Fruit fly (Drosophila melanogaster) whole organism, prepupa: ENCODE results near the gene Unr.

ENCODE experiments used
- Blimp-1 ChIP-seq: fragments of 200-800 bp; sonication (Bioruptor generic); optimal IDR thresholded peaks from 3 replicates; lab custom pipeline; 2017; ENCODE audit warnings: missing biosample characterization, missing genetic modification characterization, mild to moderate bottlenecking, moderate library complexity, missing genetic modification reagents
- CG10631 ChIP-seq: fragments of 200-800 bp; sonication (Bioruptor generic); optimal IDR thresholded peaks from 2 replicates; lab custom pipeline; 2016; ENCODE audit warnings: missing biosample characterization, missing genetic modification characterization
- CG10669 ChIP-seq: fragments of 200-800 bp; sonication (Bioruptor generic); optimal IDR thresholded peaks from 3 replicates; lab custom pipeline; 2018; ENCODE audit warnings: missing biosample characterization, mild to moderate bottlenecking, missing genetic modification characterization, moderate library complexity
- CG11294 ChIP-seq: fragments of 200-800 bp; sonication (Bioruptor generic); IDR thresholded peaks from 2 replicates; pipeline ENCODE4 v1.3.6; 2022; ENCODE audit warnings: missing biosample characterization, missing genetic modification characterization
- CG1621 ChIP-seq: fragments of 200-800 bp; sonication (Bioruptor generic); optimal IDR thresholded peaks from 3 replicates; lab custom pipeline; 2018; ENCODE audit warnings: missing biosample characterization, mild to moderate bottlenecking, missing genetic modification characterization
- CG16779 ChIP-seq: fragments of 200-800 bp; sonication (Bioruptor generic); optimal IDR thresholded peaks from 3 replicates; lab custom pipeline; 2017; ENCODE audit warnings: missing biosample characterization, mild to moderate bottlenecking, missing genetic modification characterization
- CG31627 ChIP-seq: fragments of 200-800 bp; sonication (Bioruptor generic); optimal IDR thresholded peaks from 3 replicates; lab custom pipeline; 2016; ENCODE audit warnings: missing biosample characterization, missing genetic modification characterization
- CG32006 ChIP-seq: fragments of 200-800 bp; sonication (Bioruptor generic); optimal IDR thresholded peaks from 3 replicates; lab custom pipeline; 2017; ENCODE audit warnings: missing biosample characterization, mild to moderate bottlenecking, missing genetic modification characterization
- CG3919 ChIP-seq: fragments of 200-800 bp; sonication (Bioruptor generic); optimal IDR thresholded peaks from 3 replicates; lab custom pipeline; 2016; ENCODE audit warnings: missing biosample characterization, missing genetic modification characterization
- CG4318 ChIP-seq: fragments of 200-800 bp; sonication (Bioruptor generic); optimal IDR thresholded peaks from 3 replicates; lab custom pipeline; 2017; ENCODE audit warnings: missing biosample characterization, mild to moderate bottlenecking, missing genetic modification characterization
- CG6163 ChIP-seq: fragments of 200-800 bp; sonication (Bioruptor generic); IDR thresholded peaks from 3 replicates; pipeline ENCODE4 v1.3.6; 2022; ENCODE audit warnings: missing biosample characterization, missing genetic modification characterization
- CG6276 ChIP-seq: fragments of 200-800 bp; sonication (Bioruptor generic); optimal IDR thresholded peaks from 2 replicates; lab custom pipeline; 2017; ENCODE audit warnings: missing biosample characterization, mild to moderate bottlenecking, missing genetic modification characterization
- CG6808 ChIP-seq: fragments of 200-800 bp; sonication (Bioruptor generic); optimal IDR thresholded peaks from 3 replicates; lab custom pipeline; 2017; ENCODE audit warnings: missing biosample characterization, missing genetic modification characterization, mild to moderate bottlenecking, moderate library complexity, missing genetic modification reagents
- CG6854 ChIP-seq: fragments of 200-800 bp; sonication (Bioruptor generic); optimal IDR thresholded peaks from 2 replicates; lab custom pipeline; 2017; ENCODE audit warnings: missing biosample characterization, mild to moderate bottlenecking, missing genetic modification characterization
- CG7368 ChIP-seq: fragments of 200-800 bp; sonication (Bioruptor generic); optimal IDR thresholded peaks from 3 replicates; lab custom pipeline; 2016; ENCODE audit warnings: missing biosample characterization, missing genetic modification characterization
- CG8119 ChIP-seq: fragments of 200-800 bp; sonication (Bioruptor generic); IDR thresholded peaks from 3 replicates; pipeline ENCODE4 v1.3.6; 2022; ENCODE audit warnings: missing biosample characterization, missing genetic modification characterization
- CG8319 ChIP-seq: fragments of 200-800 bp; sonication (Bioruptor generic); optimal IDR thresholded peaks from 3 replicates; lab custom pipeline; 2016; ENCODE audit warnings: missing biosample characterization, missing genetic modification characterization
- CG8632 ChIP-seq: fragments of 200-800 bp; sonication (Bioruptor generic); optimal IDR thresholded peaks from 3 replicates; lab custom pipeline; 2016; ENCODE audit warnings: missing biosample characterization, missing genetic modification characterization
- Eip75B ChIP-seq: fragments of 200-800 bp; sonication (Bioruptor generic); optimal IDR thresholded peaks from 3 replicates; lab custom pipeline; 2016; ENCODE audit warnings: missing biosample characterization, missing genetic modification characterization
- Eip78C ChIP-seq: fragments of 200-800 bp; sonication (Bioruptor generic); peaks from one replicate; lab custom pipeline; 2016; ENCODE audit warnings: missing biosample characterization, missing genetic modification characterization
- Eip93F ChIP-seq: fragments of 200-800 bp; sonication (Bioruptor generic); optimal IDR thresholded peaks from 2 replicates; lab custom pipeline; 2016; ENCODE audit warnings: missing biosample characterization, mild to moderate bottlenecking, missing genetic modification characterization
- Ets21C ChIP-seq: fragments of 200-800 bp; sonication (Bioruptor generic); optimal IDR thresholded peaks from 3 replicates; lab custom pipeline; 2016; ENCODE audit warnings: missing biosample characterization, missing genetic modification characterization
- Ets96B ChIP-seq: fragments of 200-800 bp; optimal IDR thresholded peaks from 2 replicates; lab custom pipeline; 2019; ENCODE audit warnings: missing biosample characterization, mild to moderate bottlenecking, missing genetic modification characterization, moderate library complexity
- Hr38 ChIP-seq: sonication (Bioruptor generic); optimal IDR thresholded peaks from 2 replicates; lab custom pipeline; 2016; ENCODE audit warnings: missing biosample characterization, missing genetic modification characterization
- Hr39 ChIP-seq: fragments of 200-800 bp; sonication (Bioruptor generic); optimal IDR thresholded peaks from 2 replicates; lab custom pipeline; 2016; ENCODE audit warnings: missing biosample characterization, missing genetic modification characterization
- Hr4 ChIP-seq: fragments of 200-800 bp; sonication (Bioruptor generic); optimal IDR thresholded peaks from 3 replicates; lab custom pipeline; 2016; ENCODE audit warnings: missing biosample characterization, missing genetic modification characterization
- Lpt ChIP-seq: fragments of 200-800 bp; sonication (Bioruptor generic); optimal IDR thresholded peaks from 3 replicates; lab custom pipeline; 2016; ENCODE audit warnings: missing biosample characterization, missing genetic modification characterization
- Met ChIP-seq: fragments of 200-800 bp; sonication (Bioruptor generic); optimal IDR thresholded peaks from 3 replicates; lab custom pipeline; 2016; ENCODE audit warnings: missing biosample characterization, missing genetic modification characterization
- Smox ChIP-seq: fragments of 200-800 bp; sonication (Bioruptor generic); optimal IDR thresholded peaks from 3 replicates; lab custom pipeline; 2016; ENCODE audit warnings: missing biosample characterization, missing genetic modification characterization
- Sox14 ChIP-seq: fragments of 200-800 bp; sonication (Bioruptor generic); optimal IDR thresholded peaks from 3 replicates; lab custom pipeline; 2016; ENCODE audit warnings: missing biosample characterization, missing genetic modification characterization
- Sox15 ChIP-seq: fragments of 200-800 bp; sonication (Bioruptor generic); optimal IDR thresholded peaks from 3 replicates; lab custom pipeline; 2016; ENCODE audit warnings: missing biosample characterization, missing genetic modification characterization
- acj6 ChIP-seq: fragments of 200-800 bp; sonication (Bioruptor generic); optimal IDR thresholded peaks from 3 replicates; lab custom pipeline; 2016; ENCODE audit warnings: missing biosample characterization, missing genetic modification characterization
- cyc ChIP-seq: fragments of 200-800 bp; sonication (Bioruptor generic); optimal IDR thresholded peaks from 3 replicates; lab custom pipeline; 2016; ENCODE audit warnings: missing biosample characterization, missing genetic modification characterization
- dac ChIP-seq: fragments of 200-800 bp; sonication (Bioruptor generic); optimal IDR thresholded peaks from 2 replicates; lab custom pipeline; 2017; ENCODE audit warnings: missing biosample characterization, mild to moderate bottlenecking, missing genetic modification characterization
- dsx ChIP-seq: fragments of 200-800 bp; optimal IDR thresholded peaks from 3 replicates; lab custom pipeline; 2019; ENCODE audit warnings: missing biosample characterization, mild to moderate bottlenecking, missing genetic modification characterization, moderate library complexity; ENCODE audit not compliant: poor library complexity, severe bottlenecking
- eg ChIP-seq: fragments of 200-800 bp; sonication (Bioruptor generic); IDR thresholded peaks from 3 replicates; pipeline ENCODE4 v1.3.6; 2022; ENCODE audit warnings: missing biosample characterization, missing genetic modification characterization
- esn ChIP-seq: fragments of 200-800 bp; sonication (Bioruptor generic); optimal IDR thresholded peaks from 2 replicates; lab custom pipeline; 2016; ENCODE audit warnings: missing biosample characterization, mild to moderate bottlenecking, missing genetic modification characterization, moderate library complexity
- lz ChIP-seq: fragments of 200-800 bp; sonication (Bioruptor generic); optimal IDR thresholded peaks from 3 replicates; lab custom pipeline; 2016; ENCODE audit warnings: missing biosample characterization, missing genetic modification characterization
- net ChIP-seq: fragments of 200-800 bp; sonication (Bioruptor generic); optimal IDR thresholded peaks from 3 replicates; lab custom pipeline; 2016; ENCODE audit warnings: missing biosample characterization, missing genetic modification characterization
- pdm3 ChIP-seq: fragments of 200-800 bp; sonication (Bioruptor generic); optimal IDR thresholded peaks from 3 replicates; lab custom pipeline; 2016; ENCODE audit warnings: missing biosample characterization, missing genetic modification characterization
- spab ChIP-seq: fragments of 200-800 bp; sonication (Bioruptor generic); optimal IDR thresholded peaks from 2 replicates; lab custom pipeline; 2017; ENCODE audit warnings: missing biosample characterization, mild to moderate bottlenecking, missing genetic modification characterization, missing genetic modification reagents
- ss ChIP-seq, 2 experiments: fragments of 200-800 bp; sonication (Bioruptor generic); optimal IDR thresholded peaks; 2 replicates in 1 of 2; 3 replicates in 1 of 2; lab custom pipeline; 2017 to 2018; ENCODE audit warnings: mild to moderate bottlenecking in 2 of 2, missing biosample characterization in 2 of 2, missing genetic modification characterization in 2 of 2, moderate library complexity in 1 of 2
- svp ChIP-seq: fragments of 200-800 bp; sonication (Bioruptor generic); peaks from one replicate; lab custom pipeline; 2016; ENCODE audit warnings: missing biosample characterization, missing genetic modification characterization
- topi ChIP-seq: fragments of 200-800 bp; sonication (Bioruptor generic); optimal IDR thresholded peaks from 3 replicates; lab custom pipeline; 2016; ENCODE audit warnings: missing biosample characterization, missing genetic modification characterization
- vri ChIP-seq: fragments of 200-800 bp; sonication (Bioruptor generic); optimal IDR thresholded peaks from 3 replicates; lab custom pipeline; 2016; ENCODE audit warnings: missing biosample characterization, mild to moderate bottlenecking, missing genetic modification characterization

The Unr gene

dm6 chr3L:8398763-8399445, 43.3 kb downstream of the Unr start (continued):
- no peak for TF ChIP-seq Ets96B (tag; lab: Kevin White, UChicago)
- peak; percentile 66 for TF ChIP-seq CG1621 (tag; lab: Kevin White, UChicago)
- TF ChIP-seq CG6808 (GFP tag; lab: Kevin White, UChicago): no peak
- peak; percentile 60 for TF ChIP-seq CG6854 (GFP tag; lab: Kevin White, UChicago)
- no peak for TF ChIP-seq CG7368 (GFP tag; lab: Kevin White, UChicago)
- no peak for TF ChIP-seq topi
- TF ChIP-seq Blimp-1 (GFP tag; lab: Kevin White, UChicago): peak; percentile 68
- peak; percentile 70 for TF ChIP-seq Sox15
- TF ChIP-seq, all 60 proteins: peak for 24

- TF ChIP-seq Hr38 (GFP tag; lab: Kevin White, UChicago) (no peak), CG6854 (GFP tag; lab: Kevin White, UChicago) (no peak), acj6 (no peak), svp (GFP tag; lab: Kevin White, UChicago) (no peak), vri (GFP tag; lab: Kevin White, UChicago) (no peak), CG8119 (GFP tag; lab: Robert Waterston, UW) (no peak), Sox14 (no peak), Smox (GFP tag; lab: Kevin White, UChicago) (no peak), CG6808 (GFP tag; lab: Kevin White, UChicago) (no peak)
Observed at dm6 chr3L:8396187-8396586, 46.0 kb downstream of the Unr start.

- peak; percentile 55 for TF ChIP-seq cyc (GFP tag; lab: Kevin White, UChicago)
- TF ChIP-seq vri (GFP tag; lab: Kevin White, UChicago): no peak
- peak; percentile 14 for TF ChIP-seq CG3919
- peak; percentile 41 for TF ChIP-seq Smox (GFP tag; lab: Kevin White, UChicago)
- peak; percentile 46 for TF ChIP-seq Hr4
- no peak for TF ChIP-seq Sox15
- no peak for TF ChIP-seq net (GFP tag; lab: Kevin White, UChicago)
- no peak for TF ChIP-seq CG4318 (GFP tag; lab: Kevin White, UChicago)
- no peak for TF ChIP-seq CG11294
- TF ChIP-seq esn: peak; percentile 35
- peak; percentile 31 for TF ChIP-seq Ets96B (tag; lab: Kevin White, UChicago)
- peak; percentile 13 for TF ChIP-seq acj6
- no peak for TF ChIP-seq CG16779 (tag; lab: Kevin White, UChicago)
- TF ChIP-seq CG1621 (tag; lab: Kevin White, UChicago): no peak
- TF ChIP-seq dac: no peak
- TF ChIP-seq Eip93F (GFP tag; lab: Kevin White, UChicago): peak; percentile 23
- TF ChIP-seq Blimp-1 (GFP tag; lab: Kevin White, UChicago): no peak
- TF ChIP-seq Met (GFP tag; lab: Kevin White, UChicago): peak; percentile 34
- peak; percentile 6 for TF ChIP-seq spab (GFP tag; lab: Kevin White, UChicago)
- TF ChIP-seq CG32006 (GFP tag; lab: Kevin White, UChicago): peak; percentile 66
- peak; percentile 52; the same call in 1 of the 3 replicates for TF ChIP-seq CG6163 (GFP tag; lab: Robert Waterston, UW)
- TF ChIP-seq Ets21C (GFP tag; lab: Kevin White, UChicago): no peak
- peak; percentile 27 for TF ChIP-seq CG31627 (GFP tag; lab: Kevin White, UChicago)
- TF ChIP-seq ss (GFP tag; optimal IDR thresholded peaks at IDR 0.05; lab: Kevin White, UChicago): no peak
- no peak for TF ChIP-seq dsx (GFP tag; lab: Kevin White, UChicago)
- peak; percentile 21 for TF ChIP-seq Hr39 (GFP tag; lab: Kevin White, UChicago)
- TF ChIP-seq CG8319: no peak
- TF ChIP-seq pdm3: peak; percentile 15
- TF ChIP-seq Lpt: peak; percentile 30
- TF ChIP-seq CG8632 (GFP tag; lab: Kevin White, UChicago): no peak
- TF ChIP-seq lz: peak; percentile 12
- TF ChIP-seq Eip75B (GFP tag; lab: Kevin White, UChicago): peak; percentile 16
- peak; percentile 56 for TF ChIP-seq topi
- peak; percentile 80 for TF ChIP-seq Eip78C (GFP tag; lab: Kevin White, UChicago)
- TF ChIP-seq CG10631 (GFP tag; lab: Kevin White, UChicago): no peak
- peak; percentile 47 for TF ChIP-seq CG6276 (GFP tag; lab: Kevin White, UChicago)
- peak; percentile 43 for TF ChIP-seq CG10669 (GFP tag; lab: Kevin White, UChicago)
- peak; percentile 23 for TF ChIP-seq Sox14
- TF ChIP-seq CG7368 (GFP tag; lab: Kevin White, UChicago): no peak
- peak; percentile 43; the same call in 1 of the 3 replicates for TF ChIP-seq eg
Observed at dm6 chr3L:8395630-8396168, 46.5 kb downstream of the Unr start, which contains the start of gene CG7120. Gene CG7120 (plus strand): TSS chr3L:8396000.
